Worm (Caenorhabditis elegans) whole organism, L4 larva: ENCODE data around the gene F13H6.5.

Source experiments
- F26F4.8 ChIP-seq: fragments of 200-800 bp; sonication (Bioruptor generic); conservative IDR thresholded peaks from 2 replicates; pipeline ENCODE4 v1.3.6; 2022; ENCODE audit warnings: missing genetic modification characterization, missing compliant biosample characterization
- F37D6.2 ChIP-seq: sonication (generic microtip); optimal IDR thresholded peaks from 2 replicates; lab custom pipeline; 2016; ENCODE audit warnings: mild to moderate bottlenecking, missing genetic modification characterization, missing compliant biosample characterization
- R02D3.7 ChIP-seq: fragments of 150-350 bp; sonication (generic microtip); optimal IDR thresholded peaks from 3 replicates; lab custom pipeline; 2014; ENCODE audit warnings: missing biosample characterization, missing genetic modification characterization
- T26A8.4 ChIP-seq: fragments of 200-800 bp; sonication (Bioruptor generic); IDR thresholded peaks from 2 replicates; pipeline ENCODE4 v1.3.6; 2022; ENCODE audit warnings: missing genetic modification characterization, missing compliant biosample characterization
- Y105C5A.15 ChIP-seq: fragments of 200-800 bp; sonication (Bioruptor generic); IDR thresholded peaks from 2 replicates; pipeline ENCODE4 v1.3.6; 2022; ENCODE audit warnings: missing genetic modification characterization, missing compliant biosample characterization
- Y48G9A.11 ChIP-seq: fragments of 200-800 bp; sonication (Bioruptor generic); IDR thresholded peaks from 2 replicates; pipeline ENCODE4 v1.3.6; 2022; ENCODE audit warnings: missing genetic modification reagents, missing genetic modification characterization, missing compliant biosample characterization
- Y5F2A.4 ChIP-seq: fragments of 200-800 bp; sonication (Bioruptor generic); optimal IDR thresholded peaks from 2 replicates; lab custom pipeline; 2018; ENCODE audit warnings: mild to moderate bottlenecking, missing genetic modification characterization, missing compliant biosample characterization
- Y75B8A.6 ChIP-seq: fragments of 200-800 bp; sonication (Bioruptor generic); IDR thresholded peaks from 2 replicates; pipeline ENCODE4 v1.3.6; 2022; ENCODE audit warnings: missing genetic modification reagents, missing genetic modification characterization, missing compliant biosample characterization
- aha-1 ChIP-seq: fragments of 150-350 bp; peaks from one replicate; lab custom pipeline; 2014; ENCODE audit warnings: missing biosample characterization, missing genetic modification characterization
- aly-2 ChIP-seq: sonication (generic microtip); optimal IDR thresholded peaks from 2 replicates; lab custom pipeline; 2018; ENCODE audit warnings: missing biosample characterization, missing genetic modification characterization
- ama-1 ChIP-seq: fragments of 150-350 bp; optimal IDR thresholded peaks from 2 replicates; lab custom pipeline; 2014; ENCODE audit warnings: inconsistent platforms, mixed read lengths
- attf-4 ChIP-seq: sonication (generic microtip); optimal IDR thresholded peaks from 3 replicates; lab custom pipeline; 2017; ENCODE audit warnings: missing biosample characterization, missing genetic modification characterization
- ceh-32 ChIP-seq: sonication (generic microtip); optimal IDR thresholded peaks from 2 replicates; lab custom pipeline; 2016; ENCODE audit warnings: mild to moderate bottlenecking, missing genetic modification characterization, missing compliant biosample characterization; ENCODE audit not compliant: poor library complexity
- ceh-82 ChIP-seq: sonication (generic microtip); optimal IDR thresholded peaks from 2 replicates; lab custom pipeline; 2017; ENCODE audit warnings: missing biosample characterization, missing genetic modification characterization
- cey-2 ChIP-seq: sonication (generic microtip); optimal IDR thresholded peaks from 3 replicates; lab custom pipeline; 2017; ENCODE audit warnings: missing genetic modification characterization, mild to moderate bottlenecking, missing compliant biosample characterization, antibody characterized with exemption, borderline replicate concordance; ENCODE audit not compliant: insufficient read depth
- daf-16 ChIP-seq, 3 experiments: sonication (generic microtip); optimal IDR thresholded peaks; 2 replicates each; lab custom pipeline; 2016 to 2017; ENCODE audit warnings: missing genetic modification characterization in 3 of 3, missing genetic modification reagents in 3 of 3, mild to moderate bottlenecking in 2 of 3, missing compliant biosample characterization in 2 of 3, missing biosample characterization in 1 of 3, moderate library complexity in 1 of 3
- daf-19 ChIP-seq: fragments of 200-800 bp; sonication (Bioruptor generic); conservative IDR thresholded peaks from 2 replicates; pipeline ENCODE4 v1.3.6; 2022; ENCODE audit warnings: missing genetic modification characterization, missing compliant biosample characterization
- dmd-6 ChIP-seq: fragments of 200-800 bp; sonication (Bioruptor generic); IDR thresholded peaks from 2 replicates; pipeline ENCODE4 v1.3.6; 2022; ENCODE audit warnings: missing genetic modification reagents, missing genetic modification characterization, missing compliant biosample characterization
- dmd-9 ChIP-seq: fragments of 200-800 bp; sonication (Bioruptor generic); IDR thresholded peaks from 2 replicates; pipeline ENCODE4 v1.3.6; 2022; ENCODE audit warnings: missing genetic modification reagents, missing genetic modification characterization, missing compliant biosample characterization
- dve-1 ChIP-seq: sonication (generic microtip); optimal IDR thresholded peaks from 2 replicates; lab custom pipeline; 2017; ENCODE audit warnings: antibody characterized with exemption, mild to moderate bottlenecking, missing genetic modification characterization, missing compliant biosample characterization; ENCODE audit not compliant: insufficient read depth
- egl-27 ChIP-seq: sonication (generic microtip); optimal IDR thresholded peaks from 3 replicates; lab custom pipeline; 2017; ENCODE audit warnings: missing biosample characterization, missing genetic modification reagents, missing genetic modification characterization
- hlh-11 ChIP-seq: fragments of 200-800 bp; sonication (Bioruptor generic); optimal IDR thresholded peaks from 2 replicates; lab custom pipeline; 2018; ENCODE audit warnings: mild to moderate bottlenecking, missing genetic modification characterization, missing compliant biosample characterization
- hmg-1.1 ChIP-seq: fragments of 200-800 bp; sonication (Bioruptor generic); IDR thresholded peaks from 2 replicates; pipeline ENCODE4 v1.3.6; 2022; ENCODE audit warnings: missing genetic modification reagents, missing genetic modification characterization, missing compliant biosample characterization
- jun-1 ChIP-seq: fragments of 150-350 bp; optimal IDR thresholded peaks from 2 replicates; lab custom pipeline; 2014; ENCODE audit warnings: missing biosample characterization, missing genetic modification reagents, missing genetic modification characterization
- lim-7 ChIP-seq: fragments of 200-800 bp; sonication (Bioruptor generic); IDR thresholded peaks from 2 replicates; pipeline ENCODE4 v1.3.6; 2022; ENCODE audit warnings: missing genetic modification characterization, missing compliant biosample characterization
- lin-13 ChIP-seq: fragments of 150-350 bp; optimal IDR thresholded peaks from 2 replicates; lab custom pipeline; 2014; ENCODE audit warnings: missing biosample characterization, missing genetic modification reagents, missing genetic modification characterization
- lin-15B ChIP-seq: fragments of 150-350 bp; sonication (generic microtip); optimal IDR thresholded peaks from 3 replicates; lab custom pipeline; 2014; ENCODE audit warnings: missing biosample characterization, missing genetic modification characterization
- lin-38 ChIP-seq: fragments of 200-800 bp; sonication (Bioruptor generic); IDR thresholded peaks from 2 replicates; pipeline ENCODE4 v1.3.6; 2022; ENCODE audit warnings: missing genetic modification reagents, missing genetic modification characterization, missing compliant biosample characterization
- lin-39 ChIP-seq: fragments of 150-350 bp; optimal IDR thresholded peaks from 2 replicates; lab custom pipeline; 2014; ENCODE audit warnings: missing biosample characterization, missing genetic modification reagents, missing genetic modification characterization
- madf-9 ChIP-seq: fragments of 200-800 bp; sonication (Bioruptor generic); conservative IDR thresholded peaks from 2 replicates; pipeline ENCODE4 v1.3.6; 2022; ENCODE audit warnings: missing genetic modification reagents, missing genetic modification characterization, missing compliant biosample characterization
- mxl-2 ChIP-seq: fragments of 200-800 bp; sonication (Bioruptor generic); conservative IDR thresholded peaks from 2 replicates; pipeline ENCODE4 v1.3.6; 2022; ENCODE audit warnings: missing genetic modification reagents, missing genetic modification characterization, missing compliant biosample characterization
- mxl-3 ChIP-seq: fragments of 200-800 bp; sonication (Bioruptor generic); optimal IDR thresholded peaks from 2 replicates; lab custom pipeline; 2018; ENCODE audit warnings: mild to moderate bottlenecking, missing genetic modification characterization, missing compliant biosample characterization
- nhr-237 ChIP-seq: sonication (generic microtip); optimal IDR thresholded peaks from 2 replicates; lab custom pipeline; 2017; ENCODE audit warnings: missing biosample characterization, missing genetic modification characterization
- nhr-28 ChIP-seq: fragments of 150-350 bp; optimal IDR thresholded peaks from 2 replicates; lab custom pipeline; 2014; ENCODE audit warnings: missing biosample characterization, missing genetic modification characterization
- nhr-41 ChIP-seq: fragments of 200-800 bp; sonication (Bioruptor generic); IDR thresholded peaks from 2 replicates; pipeline ENCODE4 v1.3.6; 2022; ENCODE audit warnings: missing genetic modification reagents, missing genetic modification characterization, missing compliant biosample characterization
- nhr-42 ChIP-seq: fragments of 200-800 bp; sonication (Bioruptor generic); IDR thresholded peaks from 2 replicates; pipeline ENCODE4 v1.3.6; 2022; ENCODE audit warnings: missing genetic modification characterization, missing compliant biosample characterization
- nhr-77 ChIP-seq: fragments of 150-350 bp; optimal IDR thresholded peaks from 2 replicates; lab custom pipeline; 2014; ENCODE audit warnings: missing biosample characterization, missing genetic modification characterization
- pha-4 ChIP-seq, 2 experiments: fragments of 150-350 bp in 1 of 2; fragments of 200-800 bp in 1 of 2; sonication (Bioruptor generic) in 1 of 2; IDR thresholded peaks in 1 of 2; optimal IDR thresholded peaks in 1 of 2; 2 replicates each; pipeline versions ENCODE4 v1.3.6 to Lab custom; 2014 to 2022; ENCODE audit warnings: missing genetic modification characterization in 2 of 2, missing genetic modification reagents in 2 of 2, missing biosample characterization in 1 of 2, missing compliant biosample characterization in 1 of 2
- php-3 ChIP-seq: fragments of 200-800 bp; sonication (Bioruptor generic); IDR thresholded peaks from 2 replicates; pipeline ENCODE4 v1.3.6; 2022; ENCODE audit warnings: missing genetic modification reagents, missing genetic modification characterization, missing compliant biosample characterization
- saeg-2 ChIP-seq: fragments of 200-800 bp; sonication (Bioruptor generic); IDR thresholded peaks from 2 replicates; pipeline ENCODE4 v1.3.6; 2022; ENCODE audit warnings: missing genetic modification reagents, missing genetic modification characterization, missing compliant biosample characterization
- sdz-12 ChIP-seq: fragments of 200-800 bp; sonication (Bioruptor generic); optimal IDR thresholded peaks from 2 replicates; lab custom pipeline; 2018; ENCODE audit warnings: mild to moderate bottlenecking, missing genetic modification characterization, missing compliant biosample characterization
- set-16 ChIP-seq: fragments of 200-800 bp; sonication (Bioruptor generic); IDR thresholded peaks from 2 replicates; pipeline ENCODE4 v1.3.6; 2022; ENCODE audit warnings: missing genetic modification reagents, missing genetic modification characterization, missing compliant biosample characterization
- snpc-1.2 ChIP-seq: fragments of 200-800 bp; sonication (Bioruptor generic); IDR thresholded peaks from 2 replicates; pipeline ENCODE4 v1.3.6; 2022; ENCODE audit warnings: missing genetic modification reagents, missing genetic modification characterization, missing compliant biosample characterization
- snpc-4 ChIP-seq: fragments of 150-350 bp; optimal IDR thresholded peaks from 2 replicates; lab custom pipeline; 2014; ENCODE audit warnings: missing biosample characterization, missing genetic modification characterization
- spr-1 ChIP-seq: sonication (generic microtip); optimal IDR thresholded peaks from 2 replicates; lab custom pipeline; 2016; ENCODE audit warnings: mild to moderate bottlenecking, missing genetic modification characterization, missing compliant biosample characterization
- spr-3 ChIP-seq: fragments of 200-800 bp; sonication (Bioruptor generic); optimal IDR thresholded peaks from 2 replicates; lab custom pipeline; 2018; ENCODE audit warnings: mild to moderate bottlenecking, missing genetic modification characterization, missing compliant biosample characterization
- zag-1 ChIP-seq: fragments of 150-350 bp; optimal IDR thresholded peaks from 2 replicates; lab custom pipeline; 2014; ENCODE audit warnings: missing biosample characterization, missing genetic modification characterization
- zfp-2 ChIP-seq: sonication (generic microtip); optimal IDR thresholded peaks from 2 replicates; lab custom pipeline; 2016; ENCODE audit warnings: mild to moderate bottlenecking, missing genetic modification characterization, missing compliant biosample characterization
- ztf-11 ChIP-seq: fragments of 150-350 bp; optimal IDR thresholded peaks from 2 replicates; lab custom pipeline; 2014; ENCODE audit warnings: missing biosample characterization, missing genetic modification characterization

The F13H6.5 gene

DNA sequence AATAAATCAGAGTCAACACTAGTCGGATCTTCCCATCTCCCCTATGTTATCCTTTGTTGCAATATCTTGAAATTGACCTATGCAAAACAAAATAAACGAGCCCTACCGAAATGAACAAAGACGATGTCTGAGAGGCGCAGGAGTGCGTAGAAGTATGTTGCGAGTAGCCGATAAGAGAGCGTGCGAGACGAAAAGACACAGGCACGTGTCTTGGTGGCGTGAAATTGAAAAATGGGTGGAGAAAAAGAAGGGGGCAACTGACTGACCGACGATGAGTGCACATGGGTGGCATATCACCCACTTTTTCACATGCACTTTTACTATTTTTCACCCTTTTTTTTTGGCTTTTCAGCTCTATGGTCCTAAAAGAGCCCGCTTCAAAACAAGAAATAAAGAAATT is 26.6 kb downstream of the F13H6.5 start (continued):
- TF ChIP-seq spr-3 (GFP tag; lab: Kevin White, UChicago) (no peak), attf-4 (tag; lab: Kevin White, UChicago) (no peak), mxl-3 (GFP tag; lab: Kevin White, UChicago) (peak; percentile 64), zag-1 (tag; lab: Kevin White, UChicago) (no peak), snpc-4 (tag; lab: Kevin White, UChicago) (no peak), nhr-77 (no peak), daf-19 (GFP tag; lab: Robert Waterston, UW) (no peak), madf-9 (GFP tag; lab: Robert Waterston, UW) (no peak), set-16 (GFP tag; lab: Robert Waterston, UW) (no peak), Y5F2A.4 (GFP tag; lab: Kevin White, UChicago) (no peak), zfp-2 (tag; lab: Kevin White, UChicago) (no peak), lin-38 (GFP tag; lab: Robert Waterston, UW) (no peak), lim-7 (GFP tag; lab: Robert Waterston, UW) (0 out of 2 replicates have a peak, but pooled peaks have one; percentile 27), ceh-82 (tag; lab: Kevin White, UChicago) (no peak), lin-13 (no peak), spr-1 (tag; lab: Kevin White, UChicago) (no peak), jun-1 (no peak), T26A8.4 (no peak), nhr-237 (tag; lab: Kevin White, UChicago) (no peak), ztf-11 (tag; lab: Kevin White, UChicago) (no peak), mxl-2 (GFP tag; lab: Robert Waterston, UW) (no peak), snpc-1.2 (no peak)

DNA sequence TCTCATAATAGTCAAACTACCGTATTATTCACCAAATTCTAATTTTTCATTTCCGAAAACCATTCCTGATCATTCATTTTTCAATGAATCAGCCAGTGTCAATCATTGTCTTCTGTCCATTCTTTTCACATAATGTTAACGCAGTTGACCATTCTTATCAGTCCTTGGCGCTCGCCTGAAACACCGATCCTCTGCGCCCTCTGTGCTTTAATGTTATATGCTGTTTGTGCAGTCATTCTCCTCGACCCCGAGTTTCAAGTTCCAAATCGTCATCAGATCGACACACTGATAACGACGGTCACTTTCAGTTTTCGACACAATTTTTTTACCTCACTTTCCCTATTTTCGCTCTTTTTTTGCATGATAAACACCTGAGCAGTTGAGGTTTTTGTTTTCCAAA is 27.8 kb downstream of the F13H6.5 start:
- TF ChIP-seq Y105C5A.15 (GFP tag; lab: Robert Waterston, UW) = no peak
- TF ChIP-seq F26F4.8 (GFP tag; lab: Robert Waterston, UW) = no peak
- TF ChIP-seq cey-2 (tag; lab: Kevin White, UChicago) = no peak
- peak; percentile 94 for TF ChIP-seq dmd-6 (GFP tag; lab: Robert Waterston, UW)
- no peak for TF ChIP-seq egl-27 (tag; lab: Kevin White, UChicago)
- TF ChIP-seq pha-4 (GFP tag; IDR thresholded peaks at IDR 0.05; lab: Robert Waterston, UW) = no peak
- TF ChIP-seq pha-4 (tag; optimal IDR thresholded peaks at IDR 0.05; lab: Kevin White, UChicago) = no peak
- TF ChIP-seq lim-7 (GFP tag; lab: Robert Waterston, UW) = no peak
- TF ChIP-seq daf-16 (GFP tag; optimal IDR thresholded peaks at IDR 0.05; lab: Kevin White, UChicago) = no peak
- peak; percentile 54 for TF ChIP-seq daf-16 (tag; optimal IDR thresholded peaks at IDR 0.05; lab: Kevin White, UChicago)
- TF ChIP-seq hmg-1.1 (GFP tag; lab: Robert Waterston, UW) = no peak
- TF ChIP-seq aly-2 = no peak
- no peak for TF ChIP-seq R02D3.7 (tag; lab: Kevin White, UChicago)
- no peak for TF ChIP-seq jun-1
- peak; percentile 78 for TF ChIP-seq nhr-41 (GFP tag; lab: Robert Waterston, UW)
- TF ChIP-seq snpc-4 (tag; lab: Kevin White, UChicago) = no peak
- TF ChIP-seq hlh-11 = peak; percentile 76
- TF ChIP-seq nhr-42 (GFP tag; lab: Robert Waterston, UW) = no peak
- TF ChIP-seq aha-1 (tag; lab: Kevin White, UChicago) = peak; percentile 91
- peak; percentile 62 for TF ChIP-seq dve-1 (tag; lab: Kevin White, UChicago)
- TF ChIP-seq sdz-12 = no peak
- TF ChIP-seq dmd-9 = no peak
- TF ChIP-seq lin-38 (GFP tag; lab: Robert Waterston, UW) = no peak
- no peak for TF ChIP-seq Y48G9A.11 (GFP tag; lab: Robert Waterston, UW)
- TF ChIP-seq F37D6.2 (tag; lab: Kevin White, UChicago) = no peak
- no peak for TF ChIP-seq zag-1 (tag; lab: Kevin White, UChicago)
- no peak for TF ChIP-seq saeg-2 (GFP tag; lab: Robert Waterston, UW)
- TF ChIP-seq lin-39 (tag; lab: Kevin White, UChicago) = no peak
- TF ChIP-seq madf-9 (GFP tag; lab: Robert Waterston, UW) = no peak
- 0 out of 2 replicates have a peak, but pooled peaks have one; percentile 40 for TF ChIP-seq php-3
- no peak for TF ChIP-seq spr-1 (tag; lab: Kevin White, UChicago)
- TF ChIP-seq ceh-32 = no peak
- peak; percentile 85 for TF ChIP-seq nhr-28 (tag; lab: Kevin White, UChicago)
- no peak for TF ChIP-seq Y75B8A.6
- no peak for TF ChIP-seq ama-1 (lab: Kevin White, UChicago)
- no peak for TF ChIP-seq lin-15B
